Fruit fly (Drosophila melanogaster): ENCODE measurements around the gene CG14075.

The CG14075 gene

DNA sequence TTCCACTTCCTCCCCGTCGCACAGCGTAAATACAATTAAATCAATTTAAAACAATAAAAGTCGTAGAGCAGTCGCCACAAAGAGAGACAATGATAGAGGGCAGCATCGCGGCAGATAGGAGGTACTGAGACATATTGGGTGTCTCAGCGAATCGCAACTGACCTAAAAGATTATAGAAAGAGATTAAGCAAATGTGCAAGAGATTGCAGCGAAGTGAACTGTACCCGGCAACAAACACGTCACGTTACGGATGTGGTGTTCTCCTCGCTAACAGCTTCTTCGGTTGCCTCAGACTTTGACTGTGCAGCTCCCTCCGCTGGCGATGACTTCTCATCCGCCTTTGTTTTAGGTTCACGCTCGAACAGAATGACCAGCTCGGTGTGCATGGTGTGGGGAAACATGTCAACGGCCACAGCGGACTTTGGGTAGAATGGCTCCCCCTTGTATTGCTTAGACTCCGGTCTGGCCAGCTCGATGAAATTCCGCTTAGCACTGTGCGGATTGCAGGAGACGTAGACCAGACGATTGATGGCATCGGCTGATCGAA is 13.6 kb downstream of the CG14075 start:
- peak; percentile 9 for TF ChIP-seq tj (GFP tag; optimal IDR thresholded peaks at IDR 0.05)
- TF ChIP-seq bab1 (GFP tag; optimal IDR thresholded peaks at IDR 0.05), result no peak

dm6 chr3L:19000413-19000812 is 15.7 kb downstream of the CG14075 start, which contains the start of gene CG3808:
CG3808 (minus strand) TSS chr3L:19000608.
- TF ChIP-seq Mnt (GFP tag; optimal IDR thresholded peaks at IDR 0.05), result peak; percentile 99
- TF ChIP-seq CG5204 (GFP tag; optimal IDR thresholded peaks at IDR 0.05), result no peak
- peak; percentile 57 for TF ChIP-seq Crg-1 (GFP tag; optimal IDR thresholded peaks at IDR 0.05)
- no peak for TF ChIP-seq cnc (optimal IDR thresholded peaks at IDR 0.05)
- TF ChIP-seq pad (GFP tag; optimal IDR thresholded peaks at IDR 0.05), result no peak
- peak; percentile 19 for TF ChIP-seq CG1620 (GFP tag; optimal IDR thresholded peaks at IDR 0.05)
- no peak for TF ChIP-seq CG12768 (GFP tag; optimal IDR thresholded peaks at IDR 0.05)
- peak; percentile 29 for TF ChIP-seq cic (GFP tag; optimal IDR thresholded peaks at IDR 0.05)
- no peak for TF ChIP-seq toe (GFP tag; optimal IDR thresholded peaks at IDR 0.05)
- no peak for TF ChIP-seq tj (GFP tag; optimal IDR thresholded peaks at IDR 0.05)
- TF ChIP-seq CG11617 (GFP tag; optimal IDR thresholded peaks at IDR 0.05), result peak; percentile 5

DNA sequence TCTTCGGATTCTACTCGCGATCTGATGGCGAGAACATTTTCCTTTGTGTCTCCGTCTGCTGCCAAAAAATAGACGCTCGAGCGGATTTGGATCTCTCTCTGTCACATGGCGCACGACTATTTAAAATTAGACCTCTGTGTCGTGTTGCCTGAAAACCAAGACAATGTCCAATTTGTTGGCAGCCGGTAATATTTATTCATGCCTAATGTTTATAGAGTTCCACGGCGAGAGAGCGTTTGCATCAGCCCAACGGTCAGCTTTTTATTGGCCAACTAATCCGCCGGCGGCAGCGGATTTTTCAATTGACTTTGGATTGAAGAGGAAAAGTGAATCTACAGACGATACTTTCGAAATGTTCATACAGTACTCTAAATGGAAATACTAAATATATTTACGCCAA is 18.5 kb downstream of the CG14075 start, which contains the start of gene SmydA-2:
SmydA-2 (minus strand) TSS at position 33 of the 400 bp plus-strand sequence.
- TF ChIP-seq Hr96 (GFP tag; optimal IDR thresholded peaks at IDR 0.05) (no peak), kay (GFP tag; ENCODE audit: borderline replicate concordance) (peak; percentile 6), CG11617 (GFP tag; optimal IDR thresholded peaks at IDR 0.05) (no peak), ovo (GFP tag; optimal IDR thresholded peaks at IDR 0.05) (no peak), cic (GFP tag; optimal IDR thresholded peaks at IDR 0.05) (no peak), CG1620 (GFP tag; optimal IDR thresholded peaks at IDR 0.05) (no peak), Crg-1 (GFP tag; optimal IDR thresholded peaks at IDR 0.05) (no peak), CG5204 (GFP tag; optimal IDR thresholded peaks at IDR 0.05) (no peak)

dm6 chr3L:19004120-19004519 is 19.4 kb downstream of the CG14075 start:
- TF ChIP-seq CG11617 (GFP tag; optimal IDR thresholded peaks at IDR 0.05) (no peak), CG12768 (GFP tag; optimal IDR thresholded peaks at IDR 0.05) (no peak), CG7045 (GFP tag; optimal IDR thresholded peaks at IDR 0.05) (no peak), pad (GFP tag; optimal IDR thresholded peaks at IDR 0.05) (no peak), CG1620 (GFP tag; optimal IDR thresholded peaks at IDR 0.05) (no peak), tj (GFP tag; optimal IDR thresholded peaks at IDR 0.05) (no peak), CG5204 (GFP tag; optimal IDR thresholded peaks at IDR 0.05) (no peak), ovo (GFP tag; optimal IDR thresholded peaks at IDR 0.05) (no peak), CG33017 (tag; optimal IDR thresholded peaks at IDR 0.05) (no peak), cnc (optimal IDR thresholded peaks at IDR 0.05) (no peak), Hr96 (GFP tag; optimal IDR thresholded peaks at IDR 0.05) (no peak)

DNA sequence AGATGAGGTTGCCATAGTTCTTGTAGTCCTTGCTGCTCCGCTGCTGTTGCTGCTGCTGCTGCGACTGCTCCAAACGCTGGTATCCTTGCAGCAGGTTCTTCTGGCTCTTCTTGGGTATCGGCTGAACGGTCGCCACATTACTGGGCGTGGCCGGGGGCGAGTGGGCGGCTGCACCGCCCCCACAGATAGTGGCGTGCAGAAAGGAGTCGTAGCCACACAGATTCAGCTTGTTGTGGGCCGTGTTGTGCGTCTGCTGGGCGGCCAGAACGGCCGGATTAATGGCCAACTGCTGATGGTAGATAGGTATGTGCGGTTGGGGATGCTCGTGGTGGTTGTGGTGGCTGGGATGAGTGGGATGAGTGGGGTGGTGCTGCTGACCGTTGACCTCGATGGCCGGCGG is 20.6 kb downstream of the CG14075 start:
- TF ChIP-seq cnc (optimal IDR thresholded peaks at IDR 0.05) (no peak), tj (GFP tag; optimal IDR thresholded peaks at IDR 0.05) (no peak), CG5204 (GFP tag; optimal IDR thresholded peaks at IDR 0.05) (no peak), CG33017 (tag; optimal IDR thresholded peaks at IDR 0.05) (no peak), Mnt (GFP tag; optimal IDR thresholded peaks at IDR 0.05) (no peak), Crg-1 (GFP tag; optimal IDR thresholded peaks at IDR 0.05) (no peak), CG14711 (tag; optimal IDR thresholded peaks at IDR 0.05) (no peak), Clk (GFP tag; optimal IDR thresholded peaks at IDR 0.05) (no peak), cic (GFP tag; optimal IDR thresholded peaks at IDR 0.05) (no peak), CG7045 (GFP tag; optimal IDR thresholded peaks at IDR 0.05) (no peak), bab1 (GFP tag; optimal IDR thresholded peaks at IDR 0.05) (no peak), CG7101 (tag; optimal IDR thresholded peaks at IDR 0.05) (no peak), pad (GFP tag; optimal IDR thresholded peaks at IDR 0.05) (no peak), CG11617 (GFP tag; optimal IDR thresholded peaks at IDR 0.05) (no peak), Hr96 (GFP tag; optimal IDR thresholded peaks at IDR 0.05) (no peak), CG1620 (GFP tag; optimal IDR thresholded peaks at IDR 0.05) (no peak), toe (GFP tag; optimal IDR thresholded peaks at IDR 0.05) (no peak), CG12768 (GFP tag; optimal IDR thresholded peaks at IDR 0.05) (no peak)

DNA sequence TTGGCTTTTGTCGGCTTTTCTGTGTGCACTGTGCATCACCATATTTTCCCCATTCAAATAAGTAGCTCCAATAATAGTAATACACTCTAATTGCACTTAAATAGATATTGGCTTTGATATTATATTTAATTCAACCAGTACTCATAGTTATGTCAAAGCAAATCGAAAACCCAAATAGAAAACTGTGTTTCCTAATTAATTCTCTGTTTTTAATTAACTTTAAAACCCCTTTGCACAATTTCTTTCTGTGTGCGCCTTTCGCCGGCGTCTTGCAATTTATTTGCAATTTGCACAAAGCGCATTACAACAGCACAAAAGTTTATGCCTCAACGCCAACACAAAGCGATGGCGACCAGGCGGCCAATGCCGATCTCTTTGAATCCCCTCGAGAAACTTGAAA is 26.4 kb downstream of the CG14075 start:
- TF ChIP-seq Mnt (GFP tag; optimal IDR thresholded peaks at IDR 0.05) (no peak), pad (GFP tag; optimal IDR thresholded peaks at IDR 0.05) (no peak), tj (GFP tag; optimal IDR thresholded peaks at IDR 0.05) (no peak), CG7045 (GFP tag; optimal IDR thresholded peaks at IDR 0.05) (no peak), CG14711 (tag; optimal IDR thresholded peaks at IDR 0.05) (no peak), CG5204 (GFP tag; optimal IDR thresholded peaks at IDR 0.05) (no peak), Clk (GFP tag; optimal IDR thresholded peaks at IDR 0.05) (no peak)

- TF ChIP-seq CG11617 (GFP tag; optimal IDR thresholded peaks at IDR 0.05) (no peak), CG14711 (tag; optimal IDR thresholded peaks at IDR 0.05) (no peak), kay (GFP tag; ENCODE audit: borderline replicate concordance) (no peak), bab1 (GFP tag; optimal IDR thresholded peaks at IDR 0.05) (no peak), cic (GFP tag; optimal IDR thresholded peaks at IDR 0.05) (no peak), CG7045 (GFP tag; optimal IDR thresholded peaks at IDR 0.05) (no peak), Clk (GFP tag; optimal IDR thresholded peaks at IDR 0.05) (no peak), CG12768 (GFP tag; optimal IDR thresholded peaks at IDR 0.05) (no peak), toe (GFP tag; optimal IDR thresholded peaks at IDR 0.05) (no peak), Mnt (GFP tag; optimal IDR thresholded peaks at IDR 0.05) (no peak), ovo (GFP tag; optimal IDR thresholded peaks at IDR 0.05) (no peak), cnc (optimal IDR thresholded peaks at IDR 0.05) (no peak), CG7101 (tag; optimal IDR thresholded peaks at IDR 0.05) (no peak), tj (GFP tag; optimal IDR thresholded peaks at IDR 0.05) (no peak), CG1620 (GFP tag; optimal IDR thresholded peaks at IDR 0.05) (no peak), Crg-1 (GFP tag; optimal IDR thresholded peaks at IDR 0.05) (no peak), CG5204 (GFP tag; optimal IDR thresholded peaks at IDR 0.05) (no peak), CG33017 (tag; optimal IDR thresholded peaks at IDR 0.05) (no peak), pad (GFP tag; optimal IDR thresholded peaks at IDR 0.05) (no peak)
Observed at dm6 chr3L:19013086-19013752, 28.5 kb downstream of the CG14075 start.

Measured in whole organism, adult.